Fruit fly (Drosophila melanogaster): Measurements from ENCODE around the gene Diedel3.
A peak's percentile ranks its signal among the peaks of the same experiment; 100 is the strongest.

The Diedel3 gene

dm6 chrX:19040261-19040660 lies 10.0 kb upstream of the Diedel3 start (continued):
- TF ChIP-seq Rx (GFP tag; IDR thresholded peaks at IDR 0.05) (0 out of 2 replicates have a peak, but pooled peaks have one; percentile 7), CG1603 (tag; optimal IDR thresholded peaks at IDR 0.05) (peak; percentile 15), crol (GFP tag; IDR thresholded peaks at IDR 0.05) (no peak), CG17612 (GFP tag; IDR thresholded peaks at IDR 0.05) (peak; percentile 77), fd64A (GFP tag; optimal IDR thresholded peaks at IDR 0.05) (no peak), CG18476 (GFP tag; optimal IDR thresholded peaks at IDR 0.05) (no peak), CG8290 (GFP tag; optimal IDR thresholded peaks at IDR 0.05) (peak; percentile 66), CG8290 (tag; optimal IDR thresholded peaks at IDR 0.05) (peak; percentile 26 to 36), Med (GFP tag) (peak; percentile 55), Doc3 (GFP tag; IDR thresholded peaks at IDR 0.05; ENCODE audit: partially characterized antibody) (no peak), row (GFP tag; IDR thresholded peaks at IDR 0.05) (0 out of 3 replicates have a peak, but pooled peaks have one; percentile 9), D (optimal IDR thresholded peaks at IDR 0.05) (no peak), D (GFP tag; optimal IDR thresholded peaks at IDR 0.05) (no peak), CG11456 (GFP tag; IDR thresholded peaks at IDR 0.05) (0 out of 3 replicates have a peak, but pooled peaks have one; percentile 54), CG7357 (GFP tag; IDR thresholded peaks at IDR 0.05) (0 out of 3 replicates have a peak, but pooled peaks have one; percentile 5), nerfin-2 (GFP tag; IDR thresholded peaks at IDR 0.05; ENCODE audit: partially characterized antibody) (no peak), Gsc (GFP tag; IDR thresholded peaks at IDR 0.05) (no peak), dan (GFP tag; IDR thresholded peaks at IDR 0.05) (no peak), MBD-R2 (GFP tag; IDR thresholded peaks at IDR 0.05) (no peak)

DNA sequence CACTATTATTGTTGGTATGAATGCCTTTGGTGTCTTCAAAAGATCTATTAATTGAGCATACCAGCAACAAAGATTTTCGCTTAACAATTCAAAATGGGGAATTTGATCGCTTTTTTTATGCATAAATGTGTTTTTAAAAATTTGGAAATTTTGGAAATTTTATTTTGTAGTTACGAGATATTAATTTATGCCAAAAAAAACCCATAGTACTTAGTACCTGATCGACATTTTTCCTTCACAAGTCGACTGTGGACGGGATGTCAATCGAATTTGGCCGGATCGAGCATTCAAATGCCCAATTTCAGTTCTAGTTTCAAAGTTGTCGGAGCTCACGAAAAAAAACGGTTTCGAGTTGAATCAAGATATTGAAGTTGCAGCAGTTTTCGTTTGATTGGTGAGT lies 6.4 kb downstream of the Diedel3 start, which contains the start of gene CG14190:
TSS of gene CG14190 (plus strand) at position 301 of the 400 bp plus-strand sequence.
- TF ChIP-seq CG4707 (GFP tag; optimal IDR thresholded peaks at IDR 0.05) (no peak), CG3163 (GFP tag; optimal IDR thresholded peaks at IDR 0.05) (no peak), sob (GFP tag; IDR thresholded peaks at IDR 0.05) (no peak), Oli (tag; optimal IDR thresholded peaks at IDR 0.05) (no peak), CG10979 (tag; optimal IDR thresholded peaks at IDR 0.05) (no peak), bigmax (GFP tag; optimal IDR thresholded peaks at IDR 0.05) (no peak), Adf1 (GFP tag; IDR thresholded peaks at IDR 0.05) (no peak), CG11723 (GFP tag; optimal IDR thresholded peaks at IDR 0.05) (no peak), CG9876 (GFP tag; optimal IDR thresholded peaks at IDR 0.05) (no peak), inv (GFP tag; IDR thresholded peaks at IDR 0.05; ENCODE audit: partially characterized antibody) (no peak), Scr (GFP tag; IDR thresholded peaks at IDR 0.05; ENCODE audit: partially characterized antibody) (no peak), Lpt (GFP tag; optimal IDR thresholded peaks at IDR 0.05) (no peak), Dip2 (GFP tag; IDR thresholded peaks at IDR 0.05) (no peak), Mrtf (GFP tag; IDR thresholded peaks at IDR 0.05) (no peak), HmgD (GFP tag; optimal IDR thresholded peaks at IDR 0.05) (no peak), ara (GFP tag; IDR thresholded peaks at IDR 0.05) (no peak), chif (GFP tag; optimal IDR thresholded peaks at IDR 0.05) (no peak)

DNA sequence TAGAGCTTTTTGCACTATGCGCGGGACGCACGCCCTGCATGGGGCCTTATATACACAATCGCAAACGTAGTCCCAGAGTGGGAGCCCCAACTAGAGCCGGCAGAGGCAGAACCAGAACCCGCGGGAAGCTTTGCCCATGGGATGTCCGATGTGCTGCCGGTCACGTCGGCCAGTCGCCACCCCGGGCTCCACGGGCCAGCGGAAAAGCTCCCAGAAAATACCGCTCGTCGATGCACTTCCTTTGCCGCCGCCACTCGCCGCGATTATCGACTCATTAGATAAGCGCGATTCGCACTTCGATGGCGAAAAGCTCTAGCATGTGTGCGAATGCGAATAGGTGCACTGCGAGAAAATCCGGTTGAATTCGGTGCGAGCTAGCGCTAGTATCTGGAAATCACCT lies 18.6 kb downstream of the Diedel3 start, which contains the start of gene CG34330:
TSS of gene CG34330 (minus strand) at position 101 of the 400 bp plus-strand sequence.
- peak; percentile 55 for TF ChIP-seq Ets65A (GFP tag)
- TF ChIP-seq CG42726 (GFP tag; IDR thresholded peaks at IDR 0.05; ENCODE audit: partially characterized antibody), result no peak
- no peak for TF ChIP-seq bab2 (GFP tag; optimal IDR thresholded peaks at IDR 0.05)
- TF ChIP-seq dimm (GFP tag; IDR thresholded peaks at IDR 0.05), result no peak
- no peak for TF ChIP-seq CG17568 (GFP tag; optimal IDR thresholded peaks at IDR 0.05)
- no peak for TF ChIP-seq bsh (GFP tag; optimal IDR thresholded peaks at IDR 0.05)
